Fruit fly (Drosophila melanogaster) whole organism, embryonic: ENCODE measurements around the gene CG12640.

Experiments used
- ATbp ChIP-seq: fragments of 200-800 bp; sonication (Bioruptor generic); optimal IDR thresholded peaks from 2 replicates; lab custom pipeline; 2017; ENCODE audit warnings: missing biosample characterization, mild to moderate bottlenecking, missing genetic modification characterization, missing genetic modification reagents
- Antp ChIP-seq: fragments of 200-800 bp; sonication (Bioruptor generic); optimal IDR thresholded peaks from 3 replicates; lab custom pipeline; 2016; ENCODE audit warnings: missing biosample characterization, missing genetic modification characterization
- Atf3 ChIP-seq: fragments of 200-800 bp; sonication (Bioruptor generic); optimal IDR thresholded peaks from 3 replicates; lab custom pipeline; 2016; ENCODE audit warnings: missing biosample characterization, missing genetic modification characterization
- B-H1 ChIP-seq: fragments of 200-800 bp; sonication (Bioruptor generic); IDR thresholded peaks from 3 replicates; pipeline ENCODE4 v1.3.6; 2022; ENCODE audit warnings: missing biosample characterization, missing genetic modification characterization
- CG1024 ChIP-seq: fragments of 200-800 bp; sonication (Bioruptor generic); IDR thresholded peaks from 2 replicates; pipeline ENCODE4 v1.3.6; 2022; ENCODE audit warnings: missing biosample characterization, missing genetic modification characterization
- CG11560 ChIP-seq: fragments of 200-800 bp; sonication (Bioruptor generic); IDR thresholded peaks from 3 replicates; pipeline ENCODE4 v1.3.6; 2022; ENCODE audit warnings: missing biosample characterization, missing genetic modification characterization
- CG11723 ChIP-seq: fragments of 200-800 bp; sonication (Bioruptor generic); optimal IDR thresholded peaks from 2 replicates; lab custom pipeline; 2017; ENCODE audit warnings: missing biosample characterization, mild to moderate bottlenecking, missing genetic modification characterization
- CG17802 ChIP-seq: fragments of 200-800 bp; sonication (Bioruptor generic); optimal IDR thresholded peaks from 2 replicates; lab custom pipeline; 2018; ENCODE audit warnings: missing biosample characterization, mild to moderate bottlenecking, missing genetic modification characterization, moderate library complexity
- CG1832 ChIP-seq: fragments of 200-800 bp; sonication (Bioruptor generic); optimal IDR thresholded peaks from 2 replicates; lab custom pipeline; 2017; ENCODE audit warnings: missing biosample characterization, mild to moderate bottlenecking, missing genetic modification characterization, inconsistent platforms
- CG3065 ChIP-seq: fragments of 200-800 bp; sonication (Bioruptor generic); optimal IDR thresholded peaks from 2 replicates; lab custom pipeline; 2016; ENCODE audit warnings: missing biosample characterization, missing genetic modification characterization
- CG31365 ChIP-seq: fragments of 200-800 bp; sonication (Bioruptor generic); optimal IDR thresholded peaks from 2 replicates; lab custom pipeline; 2018; ENCODE audit warnings: missing biosample characterization, mild to moderate bottlenecking, missing genetic modification characterization
- CG3847 ChIP-seq: fragments of 200-800 bp; sonication (Bioruptor generic); IDR thresholded peaks from 2 replicates; pipeline ENCODE4 v1.3.6; 2022; ENCODE audit warnings: missing biosample characterization, missing genetic modification characterization
- CG4282 ChIP-seq: fragments of 200-800 bp; sonication (Bioruptor generic); optimal IDR thresholded peaks from 2 replicates; lab custom pipeline; 2016; ENCODE audit warnings: missing biosample characterization, missing genetic modification characterization
- CG6272 ChIP-seq: fragments of 200-800 bp; sonication (Bioruptor generic); IDR thresholded peaks from 2 replicates; pipeline ENCODE4 v1.3.6; 2022; ENCODE audit warnings: missing biosample characterization, missing genetic modification characterization
- CG6813 ChIP-seq: fragments of 200-800 bp; sonication (Bioruptor generic); optimal IDR thresholded peaks from 2 replicates; lab custom pipeline; 2017; ENCODE audit warnings: missing biosample characterization, missing genetic modification characterization, mild to moderate bottlenecking, moderate library complexity, missing genetic modification reagents
- CG7357 ChIP-seq: fragments of 200-800 bp; sonication (Bioruptor generic); IDR thresholded peaks from 3 replicates; pipeline ENCODE4 v1.3.6; 2022; ENCODE audit warnings: missing biosample characterization, missing genetic modification characterization
- CG7786 ChIP-seq: fragments of 200-800 bp; sonication (Bioruptor generic); optimal IDR thresholded peaks from 2 replicates; lab custom pipeline; 2016; ENCODE audit warnings: missing biosample characterization, missing genetic modification characterization
- CG8089 ChIP-seq: fragments of 200-800 bp; sonication (Bioruptor generic); optimal IDR thresholded peaks from 3 replicates; lab custom pipeline; 2016; ENCODE audit warnings: missing biosample characterization, missing genetic modification characterization
- CG9215 ChIP-seq: fragments of 200-800 bp; sonication (Bioruptor generic); IDR thresholded peaks from 2 replicates; pipeline ENCODE4 v1.3.6; 2022; ENCODE audit warnings: missing biosample characterization, missing genetic modification characterization
- CG9437 ChIP-seq: fragments of 200-800 bp; sonication (Bioruptor generic); optimal IDR thresholded peaks from 2 replicates; lab custom pipeline; 2018; ENCODE audit warnings: missing biosample characterization, mild to moderate bottlenecking, missing genetic modification characterization
- CG9932 ChIP-seq: fragments of 200-800 bp; sonication (Bioruptor generic); IDR thresholded peaks from 2 replicates; pipeline ENCODE4 v1.3.6; 2022; ENCODE audit warnings: missing biosample characterization, missing genetic modification characterization
- Dad ChIP-seq: fragments of 200-800 bp; sonication (Bioruptor generic); optimal IDR thresholded peaks from 3 replicates; lab custom pipeline; 2016; ENCODE audit warnings: missing biosample characterization, missing genetic modification characterization
- Dek ChIP-seq: fragments of 200-800 bp; sonication (Bioruptor generic); optimal IDR thresholded peaks from 3 replicates; lab custom pipeline; 2019; ENCODE audit warnings: missing biosample characterization, mild to moderate bottlenecking, missing genetic modification characterization, moderate library complexity
- Dref ChIP-seq: fragments of 200-800 bp; sonication (Bioruptor generic); IDR thresholded peaks from 2 replicates; pipeline ENCODE4 v1.3.6; 2022; ENCODE audit warnings: missing biosample characterization, missing genetic modification characterization
- E2f2 ChIP-seq: fragments of 200-800 bp; sonication (Bioruptor generic); IDR thresholded peaks from 2 replicates; pipeline ENCODE4 v1.3.6; 2022; ENCODE audit warnings: missing biosample characterization, missing genetic modification characterization
- HmgD ChIP-seq: fragments of 200-800 bp; sonication (Bioruptor generic); optimal IDR thresholded peaks from 3 replicates; lab custom pipeline; 2016; ENCODE audit warnings: missing biosample characterization, missing genetic modification characterization
- HmgZ ChIP-seq: fragments of 200-800 bp; sonication (Bioruptor generic); optimal IDR thresholded peaks from 2 replicates; lab custom pipeline; 2018; ENCODE audit warnings: missing biosample characterization, mild to moderate bottlenecking, missing genetic modification characterization
- Mad ChIP-seq: fragments of 200-800 bp; sonication (Bioruptor generic); optimal IDR thresholded peaks from 2 replicates; lab custom pipeline; 2016; ENCODE audit warnings: missing biosample characterization, missing genetic modification characterization
- Mes4 ChIP-seq: fragments of 200-800 bp; sonication (Bioruptor generic); optimal IDR thresholded peaks from 2 replicates; lab custom pipeline; 2016; ENCODE audit warnings: missing biosample characterization, missing genetic modification characterization
- NC2α ChIP-seq: fragments of 200-800 bp; sonication (Bioruptor generic); optimal IDR thresholded peaks from 2 replicates; lab custom pipeline; 2016; ENCODE audit warnings: missing biosample characterization, missing genetic modification characterization
- Opbp ChIP-seq: fragments of 200-800 bp; sonication (Bioruptor generic); IDR thresholded peaks from 3 replicates; pipeline ENCODE4 v1.3.6; 2022; ENCODE audit warnings: missing biosample characterization, missing genetic modification characterization; ENCODE audit not compliant: partially characterized antibody
- Rx ChIP-seq: fragments of 200-800 bp; sonication (Bioruptor generic); IDR thresholded peaks from 2 replicates; pipeline ENCODE4 v1.3.6; 2022; ENCODE audit warnings: missing biosample characterization, missing genetic modification characterization
- Scr ChIP-seq: fragments of 200-800 bp; sonication (Bioruptor generic); IDR thresholded peaks from 2 replicates; pipeline ENCODE4 v1.3.6; 2022; ENCODE audit warnings: missing biosample characterization, missing genetic modification characterization; ENCODE audit not compliant: partially characterized antibody
- Tbp ChIP-seq: fragments of >200 bp; optimal IDR thresholded peaks from 2 replicates; lab custom pipeline; 2018; ENCODE audit warnings: missing biosample characterization, missing genetic modification characterization
- cato ChIP-seq: fragments of 200-800 bp; sonication (Bioruptor generic); optimal IDR thresholded peaks from 2 replicates; lab custom pipeline; 2016; ENCODE audit warnings: missing biosample characterization, missing genetic modification characterization, borderline replicate concordance
- dan ChIP-seq: fragments of 200-800 bp; sonication (Bioruptor generic); IDR thresholded peaks from 2 replicates; pipeline ENCODE4 v1.3.6; 2022; ENCODE audit warnings: missing biosample characterization, missing genetic modification characterization
- dpn ChIP-seq, 2 experiments: fragments of 200-800 bp; sonication (Bioruptor generic); optimal IDR thresholded peaks; 3 replicates each; lab custom pipeline; 2016; ENCODE audit warnings: missing biosample characterization in 2 of 2, missing genetic modification characterization in 2 of 2
- emc ChIP-seq: fragments of 200-800 bp; sonication (Bioruptor generic); optimal IDR thresholded peaks from 2 replicates; lab custom pipeline; 2016; ENCODE audit warnings: missing biosample characterization, missing genetic modification characterization
- ewg ChIP-seq: fragments of 200-800 bp; sonication (Bioruptor generic); optimal IDR thresholded peaks from 3 replicates; lab custom pipeline; 2017; ENCODE audit warnings: mild to moderate bottlenecking, missing biosample characterization, missing genetic modification reagents, missing genetic modification characterization
- gfzf ChIP-seq: fragments of 200-800 bp; sonication (Bioruptor generic); optimal IDR thresholded peaks from 2 replicates; lab custom pipeline; 2016; ENCODE audit warnings: missing biosample characterization, mild to moderate bottlenecking, missing genetic modification characterization, moderate library complexity
- ham ChIP-seq: fragments of 200-800 bp; sonication (Bioruptor generic); IDR thresholded peaks from 2 replicates; pipeline ENCODE4 v1.3.6; 2022; ENCODE audit warnings: missing biosample characterization, missing genetic modification characterization
- ken ChIP-seq: fragments of 200-800 bp; sonication (Bioruptor generic); IDR thresholded peaks from 3 replicates; pipeline ENCODE4 v1.3.6; 2022; ENCODE audit warnings: missing biosample characterization, missing genetic modification characterization
- klu ChIP-seq: fragments of 200-800 bp; sonication (Bioruptor generic); IDR thresholded peaks from 2 replicates; pipeline ENCODE4 v1.3.6; 2022; ENCODE audit warnings: missing biosample characterization, missing genetic modification characterization
- maf-S ChIP-seq: fragments of 200-800 bp; sonication (Bioruptor generic); optimal IDR thresholded peaks from 2 replicates; lab custom pipeline; 2016; ENCODE audit warnings: missing biosample characterization, missing genetic modification characterization
- odd ChIP-seq: fragments of 200-800 bp; sonication (Bioruptor generic); optimal IDR thresholded peaks from 2 replicates; lab custom pipeline; 2017; ENCODE audit warnings: missing biosample characterization, mild to moderate bottlenecking, missing genetic modification characterization
- onecut ChIP-seq: fragments of 200-800 bp; sonication (Bioruptor generic); IDR thresholded peaks from 2 replicates; pipeline ENCODE4 v1.3.6; 2022; ENCODE audit warnings: missing biosample characterization, missing genetic modification characterization
- otp ChIP-seq: fragments of 200-800 bp; sonication (Bioruptor generic); IDR thresholded peaks from 3 replicates; pipeline ENCODE4, ENCODE4 v1.3.6; 2022; ENCODE audit warnings: missing biosample characterization, missing genetic modification characterization
- tgo ChIP-seq: fragments of 200-800 bp; sonication (Bioruptor generic); IDR thresholded peaks from 3 replicates; pipeline ENCODE4 v1.3.6; 2022; ENCODE audit warnings: missing biosample characterization, missing genetic modification characterization
- ttk ChIP-seq: fragments of 200-800 bp; sonication (Bioruptor generic); IDR thresholded peaks from 2 replicates; pipeline ENCODE4 v2.1.2; 2022; ENCODE audit warnings: missing biosample characterization, missing genetic modification characterization
- vfl ChIP-seq: fragments of 200-800 bp; sonication (Bioruptor generic); optimal IDR thresholded peaks from 2 replicates; lab custom pipeline; 2016; ENCODE audit warnings: missing biosample characterization, missing genetic modification characterization
- zen2 ChIP-seq: fragments of 200-800 bp; sonication (Bioruptor generic); IDR thresholded peaks from 3 replicates; pipeline ENCODE4 v1.3.6; 2022; ENCODE audit warnings: missing biosample characterization, missing genetic modification characterization; ENCODE audit not compliant: partially characterized antibody

The CG12640 gene

dm6 chrX:10473510-10474212 is 41.0 kb upstream of the CG12640 start, which contains the start of gene CG2889 (continued):
- TF ChIP-seq zen2 (GFP tag; lab: Robert Waterston, UW) (no peak), Antp (GFP tag; lab: Kevin White, UChicago) (peak; percentile 48), tgo (GFP tag; lab: Robert Waterston, UW) (no peak), NC2α (GFP tag; lab: Kevin White, UChicago) (no peak), CG31365 (tag; lab: Kevin White, UChicago) (no peak), CG6272 (GFP tag; lab: Robert Waterston, UW) (peak; percentile 40; the same call in 1 of the 2 replicates), CG9437 (GFP tag; lab: Kevin White, UChicago) (no peak), cato (GFP tag; lab: Kevin White, UChicago) (no peak), gfzf (GFP tag; lab: Kevin White, UChicago) (no peak), maf-S (GFP tag; lab: Kevin White, UChicago) (no peak), ken (GFP tag; lab: Robert Waterston, UW) (peak; percentile 44; the same call in 1 of the 3 replicates), ttk (0 out of 2 replicates have a peak, but pooled peaks have one; percentile 29), Dek (no peak), Dref (peak; percentile 41), Atf3 (GFP tag; lab: Kevin White, UChicago) (no peak), CG7357 (no peak), dpn (GFP tag; optimal IDR thresholded peaks at IDR 0.05; lab: Kevin White, UChicago) (peak in 1 of 2 experiments; percentile 37), CG3065 (GFP tag; lab: Kevin White, UChicago) (no peak), Scr (GFP tag; lab: Robert Waterston, UW) (peak; percentile 67), CG8089 (GFP tag; lab: Kevin White, UChicago) (no peak), CG4282 (GFP tag; lab: Kevin White, UChicago) (no peak), ewg (GFP tag; lab: Kevin White, UChicago) (no peak), ATbp (GFP tag; lab: Kevin White, UChicago) (no peak), E2f2 (GFP tag; lab: Robert Waterston, UW) (peak; percentile 61), Opbp (GFP tag; lab: Robert Waterston, UW) (peak; percentile 50; the same call in 2 of the 3 replicates), Rx (GFP tag; lab: Robert Waterston, UW) (0 out of 2 replicates have a peak, but pooled peaks have one; percentile 35), CG17802 (tag; lab: Kevin White, UChicago) (peak; percentile 23), HmgZ (tag; lab: Kevin White, UChicago) (peak; percentile 36), CG3847 (GFP tag; lab: Robert Waterston, UW) (peak; percentile 63), CG9932 (peak; percentile 52), Dad (GFP tag; lab: Kevin White, UChicago) (peak; percentile 1), klu (GFP tag; lab: Robert Waterston, UW) (no peak), CG1024 (no peak), CG11560 (tag; lab: Robert Waterston, UW) (no peak), odd (GFP tag; lab: Kevin White, UChicago) (no peak), CG9215 (GFP tag; lab: Robert Waterston, UW) (peak; percentile 41; the same call in 1 of the 2 replicates), Mes4 (GFP tag; lab: Kevin White, UChicago) (no peak), emc (GFP tag; lab: Kevin White, UChicago) (peak; percentile 35), B-H1 (GFP tag; lab: Robert Waterston, UW) (no peak), CG7786 (GFP tag; lab: Kevin White, UChicago) (peak; percentile 32), onecut (GFP tag; lab: Robert Waterston, UW) (no peak), HmgD (no peak), Tbp (GFP tag; lab: Kevin White, UChicago) (no peak), CG6813 (GFP tag; lab: Kevin White, UChicago) (no peak), ham (GFP tag; lab: Robert Waterston, UW) (no peak), vfl (GFP tag; lab: Kevin White, UChicago) (no peak), otp (GFP tag; lab: Robert Waterston, UW) (0 out of 3 replicates have a peak, but pooled peaks have one; percentile 25), CG1832 (GFP tag; lab: Kevin White, UChicago) (peak; percentile 41), Mad (no peak), CG11723 (GFP tag; lab: Kevin White, UChicago) (no peak), dan (GFP tag; lab: Robert Waterston, UW) (no peak)
